Worm (Caenorhabditis elegans) whole organism, L4 larva: ENCODE measurements around the gene cyp-14A4.
A peak's percentile ranks its signal among the peaks of the same experiment; 100 is the strongest.

Source experiments
- D1046.2 ChIP-seq: fragments of 200-800 bp; sonication (Bioruptor generic); IDR thresholded peaks from 2 replicates; pipeline ENCODE4 v1.3.6; 2022; ENCODE audit warnings: missing genetic modification characterization, missing compliant biosample characterization
- F10B5.3 ChIP-seq: sonication (generic microtip); optimal IDR thresholded peaks from 2 replicates; lab custom pipeline; 2016; ENCODE audit warnings: mild to moderate bottlenecking, missing genetic modification characterization, missing compliant biosample characterization
- F26F4.8 ChIP-seq: fragments of 200-800 bp; sonication (Bioruptor generic); conservative IDR thresholded peaks from 2 replicates; pipeline ENCODE4 v1.3.6; 2022; ENCODE audit warnings: missing genetic modification characterization, missing compliant biosample characterization
- F37D6.2 ChIP-seq: sonication (generic microtip); optimal IDR thresholded peaks from 2 replicates; lab custom pipeline; 2016; ENCODE audit warnings: mild to moderate bottlenecking, missing genetic modification characterization, missing compliant biosample characterization
- F44E2.7 ChIP-seq: fragments of 200-800 bp; sonication (Bioruptor generic); IDR thresholded peaks from 2 replicates; pipeline ENCODE4 v2.1.2; 2022; ENCODE audit warnings: missing genetic modification characterization, missing compliant biosample characterization
- F49E8.2 ChIP-seq: sonication (generic microtip); optimal IDR thresholded peaks from 2 replicates; lab custom pipeline; 2016; ENCODE audit warnings: missing compliant biosample characterization, mild to moderate bottlenecking, missing genetic modification characterization, borderline replicate concordance
- T26A8.4 ChIP-seq: fragments of 200-800 bp; sonication (Bioruptor generic); IDR thresholded peaks from 2 replicates; pipeline ENCODE4 v1.3.6; 2022; ENCODE audit warnings: missing genetic modification characterization, missing compliant biosample characterization
- Y105C5A.15 ChIP-seq: fragments of 200-800 bp; sonication (Bioruptor generic); IDR thresholded peaks from 2 replicates; pipeline ENCODE4 v1.3.6; 2022; ENCODE audit warnings: missing genetic modification characterization, missing compliant biosample characterization
- Y5F2A.4 ChIP-seq: fragments of 200-800 bp; sonication (Bioruptor generic); optimal IDR thresholded peaks from 2 replicates; lab custom pipeline; 2018; ENCODE audit warnings: mild to moderate bottlenecking, missing genetic modification characterization, missing compliant biosample characterization
- Y75B8A.6 ChIP-seq: fragments of 200-800 bp; sonication (Bioruptor generic); IDR thresholded peaks from 2 replicates; pipeline ENCODE4 v1.3.6; 2022; ENCODE audit warnings: missing genetic modification reagents, missing genetic modification characterization, missing compliant biosample characterization
- aha-1 ChIP-seq: fragments of 150-350 bp; peaks from one replicate; lab custom pipeline; 2014; ENCODE audit warnings: missing biosample characterization, missing genetic modification characterization
- attf-4 ChIP-seq: sonication (generic microtip); optimal IDR thresholded peaks from 3 replicates; lab custom pipeline; 2017; ENCODE audit warnings: missing biosample characterization, missing genetic modification characterization
- ceh-20 ChIP-seq: fragments of 200-800 bp; sonication (Bioruptor generic); IDR thresholded peaks from 2 replicates; pipeline ENCODE4 v1.3.6; 2022; ENCODE audit warnings: missing genetic modification reagents, missing genetic modification characterization, missing compliant biosample characterization
- ceh-28 ChIP-seq: fragments of 150-350 bp; optimal IDR thresholded peaks from 2 replicates; lab custom pipeline; 2014; ENCODE audit warnings: missing biosample characterization, missing genetic modification reagents, missing genetic modification characterization
- ceh-62 ChIP-seq: sonication (generic microtip); optimal IDR thresholded peaks from 2 replicates; lab custom pipeline; 2017; ENCODE audit warnings: missing biosample characterization, missing genetic modification characterization
- cey-2 ChIP-seq: sonication (generic microtip); optimal IDR thresholded peaks from 3 replicates; lab custom pipeline; 2017; ENCODE audit warnings: missing genetic modification characterization, mild to moderate bottlenecking, missing compliant biosample characterization, antibody characterized with exemption, borderline replicate concordance; ENCODE audit not compliant: insufficient read depth
- ctbp-1 ChIP-seq: fragments of 200-800 bp; sonication (Bioruptor generic); IDR thresholded peaks from 2 replicates; pipeline ENCODE4 v1.3.6; 2022; ENCODE audit warnings: missing genetic modification reagents, missing genetic modification characterization, missing compliant biosample characterization
- dmd-9 ChIP-seq: fragments of 200-800 bp; sonication (Bioruptor generic); IDR thresholded peaks from 2 replicates; pipeline ENCODE4 v1.3.6; 2022; ENCODE audit warnings: missing genetic modification reagents, missing genetic modification characterization, missing compliant biosample characterization
- duxl-1 ChIP-seq: sonication (generic microtip); optimal IDR thresholded peaks from 2 replicates; lab custom pipeline; 2016; ENCODE audit warnings: mild to moderate bottlenecking, missing genetic modification characterization, moderate library complexity, missing compliant biosample characterization; ENCODE audit not compliant: poor library complexity
- egl-27 ChIP-seq: sonication (generic microtip); optimal IDR thresholded peaks from 3 replicates; lab custom pipeline; 2017; ENCODE audit warnings: missing biosample characterization, missing genetic modification reagents, missing genetic modification characterization
- egl-43 ChIP-seq: fragments of 200-800 bp; sonication (Bioruptor generic); IDR thresholded peaks from 2 replicates; pipeline ENCODE4 v1.3.6; 2022; ENCODE audit warnings: missing genetic modification reagents, missing genetic modification characterization, missing compliant biosample characterization
- fkh-10 ChIP-seq: fragments of 150-350 bp; optimal IDR thresholded peaks from 2 replicates; lab custom pipeline; 2014; ENCODE audit warnings: missing biosample characterization, missing genetic modification reagents, missing genetic modification characterization
- gei-8 ChIP-seq: fragments of 200-800 bp; sonication (Bioruptor generic); optimal IDR thresholded peaks from 2 replicates; lab custom pipeline; 2018; ENCODE audit warnings: mild to moderate bottlenecking, missing genetic modification characterization, missing compliant biosample characterization
- hif-1 ChIP-seq, 2 experiments: sonication (generic microtip); optimal IDR thresholded peaks; 2 replicates each; lab custom pipeline; 2016 to 2017; ENCODE audit warnings: missing compliant biosample characterization in 2 of 2, missing genetic modification characterization in 2 of 2, missing genetic modification reagents in 2 of 2, missing genotype in 2 of 2, mild to moderate bottlenecking in 1 of 2
- lim-7 ChIP-seq: fragments of 200-800 bp; sonication (Bioruptor generic); IDR thresholded peaks from 2 replicates; pipeline ENCODE4 v1.3.6; 2022; ENCODE audit warnings: missing genetic modification characterization, missing compliant biosample characterization
- lir-3 ChIP-seq: sonication (generic microtip); optimal IDR thresholded peaks from 2 replicates; lab custom pipeline; 2016; ENCODE audit warnings: mild to moderate bottlenecking, missing genetic modification characterization, missing compliant biosample characterization
- mdl-1 ChIP-seq, 2 experiments: fragments of 150-350 bp in 1 of 2; sonication (generic microtip) in 1 of 2; optimal IDR thresholded peaks; 2 replicates each; lab custom pipeline; 2014 to 2017; ENCODE audit warnings: missing biosample characterization in 2 of 2, missing genetic modification characterization in 2 of 2
- mep-1 ChIP-seq: fragments of 150-350 bp; sonication (generic microtip); optimal IDR thresholded peaks from 3 replicates; lab custom pipeline; 2014; ENCODE audit warnings: missing biosample characterization, missing genetic modification characterization
- mes-2 ChIP-seq: sonication (generic microtip); optimal IDR thresholded peaks from 2 replicates; lab custom pipeline; 2016; ENCODE audit warnings: missing genotype, mild to moderate bottlenecking, missing genetic modification characterization, missing compliant biosample characterization; ENCODE audit not compliant: poor library complexity, severe bottlenecking
- mxl-2 ChIP-seq: fragments of 200-800 bp; sonication (Bioruptor generic); conservative IDR thresholded peaks from 2 replicates; pipeline ENCODE4 v1.3.6; 2022; ENCODE audit warnings: missing genetic modification reagents, missing genetic modification characterization, missing compliant biosample characterization
- mxl-3 ChIP-seq: fragments of 200-800 bp; sonication (Bioruptor generic); optimal IDR thresholded peaks from 2 replicates; lab custom pipeline; 2018; ENCODE audit warnings: mild to moderate bottlenecking, missing genetic modification characterization, missing compliant biosample characterization
- nhr-10 ChIP-seq: fragments of 150-350 bp; optimal IDR thresholded peaks from 2 replicates; lab custom pipeline; 2014; ENCODE audit warnings: missing biosample characterization, missing genetic modification characterization
- nhr-102 ChIP-seq: sonication (generic microtip); optimal IDR thresholded peaks from 2 replicates; lab custom pipeline; 2016; ENCODE audit warnings: mild to moderate bottlenecking, missing genetic modification characterization, moderate library complexity, missing compliant biosample characterization
- nhr-41 ChIP-seq: fragments of 200-800 bp; sonication (Bioruptor generic); IDR thresholded peaks from 2 replicates; pipeline ENCODE4 v1.3.6; 2022; ENCODE audit warnings: missing genetic modification reagents, missing genetic modification characterization, missing compliant biosample characterization
- pha-4 ChIP-seq, 2 experiments: fragments of 150-350 bp in 1 of 2; fragments of 200-800 bp in 1 of 2; sonication (Bioruptor generic) in 1 of 2; IDR thresholded peaks in 1 of 2; optimal IDR thresholded peaks in 1 of 2; 2 replicates each; pipeline versions ENCODE4 v1.3.6 to Lab custom; 2014 to 2022; ENCODE audit warnings: missing genetic modification characterization in 2 of 2, missing genetic modification reagents in 2 of 2, missing biosample characterization in 1 of 2, missing compliant biosample characterization in 1 of 2
- php-3 ChIP-seq: fragments of 200-800 bp; sonication (Bioruptor generic); IDR thresholded peaks from 2 replicates; pipeline ENCODE4 v1.3.6; 2022; ENCODE audit warnings: missing genetic modification reagents, missing genetic modification characterization, missing compliant biosample characterization
- pqm-1 ChIP-seq: sonication (generic microtip); optimal IDR thresholded peaks from 2 replicates; lab custom pipeline; 2017; ENCODE audit warnings: missing biosample characterization, missing genetic modification characterization
- saeg-2 ChIP-seq: fragments of 200-800 bp; sonication (Bioruptor generic); IDR thresholded peaks from 2 replicates; pipeline ENCODE4 v1.3.6; 2022; ENCODE audit warnings: missing genetic modification reagents, missing genetic modification characterization, missing compliant biosample characterization
- sdz-12 ChIP-seq: fragments of 200-800 bp; sonication (Bioruptor generic); optimal IDR thresholded peaks from 2 replicates; lab custom pipeline; 2018; ENCODE audit warnings: mild to moderate bottlenecking, missing genetic modification characterization, missing compliant biosample characterization
- skn-1 ChIP-seq: fragments of 150-350 bp; optimal IDR thresholded peaks from 2 replicates; lab custom pipeline; 2014; ENCODE audit warnings: missing biosample characterization, missing genetic modification characterization
- snpc-1.2 ChIP-seq: fragments of 200-800 bp; sonication (Bioruptor generic); IDR thresholded peaks from 2 replicates; pipeline ENCODE4 v1.3.6; 2022; ENCODE audit warnings: missing genetic modification reagents, missing genetic modification characterization, missing compliant biosample characterization
- spr-1 ChIP-seq: sonication (generic microtip); optimal IDR thresholded peaks from 2 replicates; lab custom pipeline; 2016; ENCODE audit warnings: mild to moderate bottlenecking, missing genetic modification characterization, missing compliant biosample characterization
- spr-3 ChIP-seq: fragments of 200-800 bp; sonication (Bioruptor generic); optimal IDR thresholded peaks from 2 replicates; lab custom pipeline; 2018; ENCODE audit warnings: mild to moderate bottlenecking, missing genetic modification characterization, missing compliant biosample characterization
- tag-97 ChIP-seq: fragments of 200-800 bp; sonication (Bioruptor generic); IDR thresholded peaks from 2 replicates; pipeline ENCODE4 v1.3.6; 2022; ENCODE audit warnings: missing genetic modification characterization, missing compliant biosample characterization
- unc-39 ChIP-seq: sonication (generic microtip); optimal IDR thresholded peaks from 2 replicates; lab custom pipeline; 2017; ENCODE audit warnings: missing biosample characterization, missing genetic modification characterization
- unc-62 ChIP-seq, 3 experiments: fragments of 150-350 bp in 1 of 3; sonication (generic microtip); optimal IDR thresholded peaks in 2 of 3; peaks in 1 of 3; 1 replicate in 1 of 3; 2 replicates in 2 of 3; lab custom pipeline; 2014 to 2017; ENCODE audit warnings: missing biosample characterization in 3 of 3, missing genetic modification characterization in 3 of 3, missing genetic modification reagents in 3 of 3, missing genotype in 1 of 3
- zag-1 ChIP-seq: fragments of 150-350 bp; optimal IDR thresholded peaks from 2 replicates; lab custom pipeline; 2014; ENCODE audit warnings: missing biosample characterization, missing genetic modification characterization
- zip-11 ChIP-seq: fragments of 200-800 bp; sonication (Bioruptor generic); IDR thresholded peaks from 2 replicates; pipeline ENCODE4 v1.3.6; 2022; ENCODE audit warnings: missing genetic modification characterization, missing compliant biosample characterization
- ztf-11 ChIP-seq: fragments of 150-350 bp; optimal IDR thresholded peaks from 2 replicates; lab custom pipeline; 2014; ENCODE audit warnings: missing biosample characterization, missing genetic modification characterization

cyp-14A4 gene

ce11 chrX:13306869-13307446 lies 23.0 kb upstream of the cyp-14A4 start (continued):
- peak; percentile 96 for TF ChIP-seq Y75B8A.6 (GFP tag; lab: Robert Waterston, UW)
- TF ChIP-seq mxl-3 (GFP tag; lab: Kevin White, UChicago), result peak; percentile 72
- TF ChIP-seq mep-1 (tag; lab: Kevin White, UChicago), result no peak
- no peak; the same call in none of the 2 replicates for TF ChIP-seq pha-4 (GFP tag; IDR thresholded peaks at IDR 0.05; lab: Robert Waterston, UW)
- peak; percentile 12 for TF ChIP-seq pha-4 (tag; optimal IDR thresholded peaks at IDR 0.05; lab: Kevin White, UChicago)
- no peak for TF ChIP-seq ztf-11 (tag; lab: Kevin White, UChicago)
- TF ChIP-seq nhr-10, result no peak
- no peak for TF ChIP-seq egl-27 (tag; lab: Kevin White, UChicago)
- no peak for TF ChIP-seq ceh-62 (tag; lab: Kevin White, UChicago)
- TF ChIP-seq attf-4, result no peak
- no peak for TF ChIP-seq zag-1 (tag; lab: Kevin White, UChicago)
- peak; percentile 90 for TF ChIP-seq sdz-12 (GFP tag; lab: Kevin White, UChicago)
- peak; percentile 82 for TF ChIP-seq F10B5.3
- no peak for TF ChIP-seq T26A8.4
- TF ChIP-seq mxl-2 (GFP tag; lab: Robert Waterston, UW), result peak; percentile 79
- TF ChIP-seq F49E8.2, result peak; percentile 87
- TF ChIP-seq aha-1 (tag; lab: Kevin White, UChicago), result peak; percentile 80
- TF ChIP-seq F44E2.7 (GFP tag; lab: Robert Waterston, UW), result peak; percentile 94
- peak in 1 of 2 experiments; percentile 96 for TF ChIP-seq unc-62 (GFP tag; optimal IDR thresholded peaks at IDR 0.05 in 1 of 2; lab: Kevin White, UChicago)
- no peak for TF ChIP-seq unc-62 (tag; optimal IDR thresholded peaks at IDR 0.05; lab: Kevin White, UChicago)
- TF ChIP-seq lir-3 (tag; lab: Kevin White, UChicago), result peak; percentile 89
- TF ChIP-seq php-3 (GFP tag; lab: Robert Waterston, UW), result peak; percentile 87
- TF ChIP-seq spr-3 (GFP tag; lab: Kevin White, UChicago), result peak; percentile 83
- peak; percentile 85 for TF ChIP-seq ceh-20 (GFP tag; lab: Robert Waterston, UW)
- peak; percentile 81 for TF ChIP-seq Y5F2A.4 (GFP tag; lab: Kevin White, UChicago)
- TF ChIP-seq gei-8, result peak; percentile 74
- peak; percentile 65; the same call in 1 of the 2 replicates for TF ChIP-seq zip-11 (GFP tag; lab: Robert Waterston, UW)
- TF ChIP-seq dmd-9 (GFP tag; lab: Robert Waterston, UW), result peak; percentile 72; the same call in 1 of the 2 replicates
- peak; percentile 80 for TF ChIP-seq F26F4.8 (GFP tag; lab: Robert Waterston, UW)
- TF ChIP-seq snpc-1.2, result peak; percentile 92
- peak; percentile 88; the same call in 1 of the 2 replicates for TF ChIP-seq Y105C5A.15
- TF ChIP-seq tag-97 (GFP tag; lab: Robert Waterston, UW), result no peak
- TF ChIP-seq ceh-28, result no peak
- peak; percentile 72 for TF ChIP-seq saeg-2 (GFP tag; lab: Robert Waterston, UW)
- TF ChIP-seq nhr-41 (GFP tag; lab: Robert Waterston, UW), result peak; percentile 90
- TF ChIP-seq hif-1 (tag; optimal IDR thresholded peaks at IDR 0.05; lab: Kevin White, UChicago), result no peak
- peak; percentile 31 for TF ChIP-seq fkh-10
- TF ChIP-seq nhr-102 (tag; lab: Kevin White, UChicago), result peak; percentile 91
- TF ChIP-seq lim-7 (GFP tag; lab: Robert Waterston, UW), result peak; percentile 98
- peak; percentile 78 for TF ChIP-seq F37D6.2 (tag; lab: Kevin White, UChicago)
- TF ChIP-seq duxl-1, result no peak
- TF ChIP-seq mdl-1 (tag; optimal IDR thresholded peaks at IDR 0.05; lab: Kevin White, UChicago), result peak; percentile 42 to 64
- no peak for TF ChIP-seq mes-2 (tag; lab: Kevin White, UChicago)
- peak; percentile 91 for TF ChIP-seq D1046.2 (GFP tag; lab: Robert Waterston, UW)
- TF ChIP-seq ctbp-1 (GFP tag; lab: Robert Waterston, UW), result peak; percentile 93
- TF ChIP-seq cey-2, result peak; percentile 20
- peak; percentile 79 for TF ChIP-seq spr-1 (tag; lab: Kevin White, UChicago)
- TF ChIP-seq unc-39 (tag; lab: Kevin White, UChicago), result no peak
- TF ChIP-seq egl-43, result no peak
- TF ChIP-seq skn-1, result no peak
- no peak for TF ChIP-seq pqm-1 (tag; lab: Kevin White, UChicago)
